Worm (Caenorhabditis elegans): ENCODE measurements around the gene C02G6.2.

The C02G6.2 gene

ce11 chrV:5882429-5882828 lies 10.6 kb downstream of the C02G6.2 start:
- TF ChIP-seq F22D6.2 (tag; optimal IDR thresholded peaks at IDR 0.05) (no peak), egl-44 (GFP tag; IDR thresholded peaks at IDR 0.05) (no peak), lin-54 (GFP tag; optimal IDR thresholded peaks at IDR 0.05) (no peak), fkh-3 (tag; optimal IDR thresholded peaks at IDR 0.05) (no peak), nhr-27 (tag; optimal IDR thresholded peaks at IDR 0.05) (no peak), F39B2.1 (GFP tag; IDR thresholded peaks at IDR 0.05) (no peak), dox-1 (GFP tag; IDR thresholded peaks at IDR 0.05) (no peak), tlf-1 (GFP tag; optimal IDR thresholded peaks at IDR 0.05) (no peak), zim-3 (tag; optimal IDR thresholded peaks at IDR 0.05) (no peak), F57C9.4 (tag; optimal IDR thresholded peaks at IDR 0.05) (no peak), nhr-80 (tag; optimal IDR thresholded peaks at IDR 0.05) (no peak), somi-1 (GFP tag; optimal IDR thresholded peaks at IDR 0.05) (no peak), sdz-38 (tag; optimal IDR thresholded peaks at IDR 0.05) (no peak), him-1 (tag; optimal IDR thresholded peaks at IDR 0.05) (no peak), ztf-28 (GFP tag; IDR thresholded peaks at IDR 0.05) (no peak), lsl-1 (GFP tag; optimal IDR thresholded peaks at IDR 0.05) (no peak), mes-4 (tag; optimal IDR thresholded peaks at IDR 0.05) (no peak), xnd-1 (tag; optimal IDR thresholded peaks at IDR 0.05) (no peak), mxl-1 (tag; optimal IDR thresholded peaks at IDR 0.05) (no peak), snpc-1.1 (tag; optimal IDR thresholded peaks at IDR 0.05; ENCODE audit: insufficient read depth) (no peak)

- no peak for TF ChIP-seq ekl-4 (GFP tag; IDR thresholded peaks at IDR 0.05)
- no peak for TF ChIP-seq ztf-18 (tag; optimal IDR thresholded peaks at IDR 0.05)
- no peak for TF ChIP-seq ztf-6 (GFP tag; IDR thresholded peaks at IDR 0.05)
- no peak for TF ChIP-seq dpff-1 (tag; optimal IDR thresholded peaks at IDR 0.05)
- no peak for TF ChIP-seq F23B12.7 (tag; optimal IDR thresholded peaks at IDR 0.05; ENCODE audit: insufficient read depth)
- no peak for TF ChIP-seq F49E8.2 (tag; optimal IDR thresholded peaks at IDR 0.05; ENCODE audit: insufficient read depth)
- TF ChIP-seq unc-130 (GFP tag; optimal IDR thresholded peaks at IDR 0.05) = no peak
- no peak for TF ChIP-seq ceh-91 (GFP tag; IDR thresholded peaks at IDR 0.05)
- TF ChIP-seq egl-18 (GFP tag; IDR thresholded peaks at IDR 0.05) = no peak
- no peak for TF ChIP-seq ceh-40 (GFP tag; IDR thresholded peaks at IDR 0.05)
- TF ChIP-seq F39B2.1 (GFP tag; IDR thresholded peaks at IDR 0.05) = no peak
- TF ChIP-seq Y79H2A.3 (GFP tag; conservative IDR thresholded peaks at IDR 0.05) = no peak
- TF ChIP-seq snpc-1.1 (tag; optimal IDR thresholded peaks at IDR 0.05; ENCODE audit: insufficient read depth) = no peak
- no peak for TF ChIP-seq nhr-80 (tag; optimal IDR thresholded peaks at IDR 0.05)
- no peak for TF ChIP-seq B0035.1 (tag; optimal IDR thresholded peaks at IDR 0.05)
- no peak for TF ChIP-seq nfya-2 (GFP tag; IDR thresholded peaks at IDR 0.05)
- no peak for TF ChIP-seq Y67H2A.10 (GFP tag; conservative IDR thresholded peaks at IDR 0.05)
- TF ChIP-seq lsy-27 (tag; optimal IDR thresholded peaks at IDR 0.05; ENCODE audit: borderline replicate concordance, insufficient read depth) = no peak
- TF ChIP-seq somi-1 (GFP tag; optimal IDR thresholded peaks at IDR 0.05) = no peak
Measured at ce11 chrV:5883735-5884134, 11.9 kb downstream of the C02G6.2 start, which contains the start of gene C04E6.8. C04E6.8 (minus strand) TSS chrV:5883835.

DNA sequence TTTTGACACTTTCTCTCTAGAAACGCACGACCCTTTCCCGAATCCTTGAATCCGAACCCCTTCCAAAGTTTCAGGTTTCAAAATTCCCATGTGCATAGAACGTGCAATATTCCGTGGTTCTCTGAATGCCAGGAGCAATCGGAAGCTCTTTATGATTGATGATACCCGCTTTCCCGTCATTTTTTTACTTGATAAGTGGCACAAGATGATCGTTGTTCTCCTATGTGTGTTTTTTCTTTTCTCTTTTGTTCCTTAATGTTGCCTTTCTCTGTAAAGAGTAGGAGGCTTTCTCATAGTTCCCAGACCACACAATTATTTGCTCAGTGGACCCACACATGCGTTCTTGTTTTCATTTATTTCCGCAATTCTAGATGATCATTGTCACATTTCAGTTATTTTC lies 17.0 kb downstream of the C02G6.2 start:
- TF ChIP-seq bed-1 (GFP tag; IDR thresholded peaks at IDR 0.05) (no peak), snpc-1.3 (tag; optimal IDR thresholded peaks at IDR 0.05; ENCODE audit: insufficient read depth) (no peak), D2030.7 (GFP tag; IDR thresholded peaks at IDR 0.05) (no peak), athp-1 (tag; optimal IDR thresholded peaks at IDR 0.05) (no peak), F23B12.7 (tag; optimal IDR thresholded peaks at IDR 0.05; ENCODE audit: insufficient read depth) (no peak), F39B2.1 (GFP tag; IDR thresholded peaks at IDR 0.05) (no peak), ceh-58 (GFP tag; IDR thresholded peaks at IDR 0.05) (no peak), snpc-4 (GFP tag; optimal IDR thresholded peaks at IDR 0.05) (no peak), snpc-4 (tag; optimal IDR thresholded peaks at IDR 0.05) (no peak), aptf-2 (GFP tag; conservative IDR thresholded peaks at IDR 0.05) (no peak), cebp-1 (GFP tag; IDR thresholded peaks at IDR 0.05) (no peak), cebp-1 (tag; optimal IDR thresholded peaks at IDR 0.05) (no peak), hsf-1 (GFP tag; IDR thresholded peaks at IDR 0.05) (no peak), ZK185.1 (tag; optimal IDR thresholded peaks at IDR 0.05; ENCODE audit: poor library complexity, severe bottlenecking) (no peak), ets-4 (GFP tag; optimal IDR thresholded peaks at IDR 0.05) (no peak)

Measured in whole organism, young adult.